Worm (Caenorhabditis elegans): Measurements from ENCODE around the gene H06H21.11.

Gene H06H21.11

ce11 chrIV:4799114-4799513, 8.0 kb downstream of the H06H21.11 start, which contains the start of gene eor-1:
eor-1 (minus strand) TSS chrIV:4799178.
- TF ChIP-seq nhr-48 (tag; optimal IDR thresholded peaks at IDR 0.05): no peak
- TF ChIP-seq ama-1 (optimal IDR thresholded peaks at IDR 0.05): peak; percentile 20
- peak; percentile 22 for TF ChIP-seq unc-130 (GFP tag; optimal IDR thresholded peaks at IDR 0.05)
- no peak for TF ChIP-seq pha-4 (GFP tag; IDR thresholded peaks at IDR 0.05)
- no peak for TF ChIP-seq pha-4 (tag; optimal IDR thresholded peaks at IDR 0.05)
- no peak for TF ChIP-seq aha-1 (tag)
- peak; percentile 60 for TF ChIP-seq mep-1 (tag; optimal IDR thresholded peaks at IDR 0.05)
- TF ChIP-seq ceh-32 (tag; optimal IDR thresholded peaks at IDR 0.05; ENCODE audit: poor library complexity): no peak
- TF ChIP-seq lin-38 (GFP tag; IDR thresholded peaks at IDR 0.05): peak; percentile 93
- no peak for TF ChIP-seq snpc-1.2 (GFP tag; IDR thresholded peaks at IDR 0.05)
- TF ChIP-seq dve-1 (tag; optimal IDR thresholded peaks at IDR 0.05; ENCODE audit: insufficient read depth): peak; percentile 29
- TF ChIP-seq dmd-9 (GFP tag; IDR thresholded peaks at IDR 0.05): no peak
- peak; percentile 7 for TF ChIP-seq ceh-28 (tag; optimal IDR thresholded peaks at IDR 0.05)
- TF ChIP-seq nhr-25 (tag; optimal IDR thresholded peaks at IDR 0.05; ENCODE audit: borderline replicate concordance, insufficient read depth): peak; percentile 48
- TF ChIP-seq ctbp-1 (GFP tag; IDR thresholded peaks at IDR 0.05): no peak
- no peak for TF ChIP-seq daf-16 (GFP tag; optimal IDR thresholded peaks at IDR 0.05)
- peak; percentile 29 for TF ChIP-seq daf-16 (tag; optimal IDR thresholded peaks at IDR 0.05)
- no peak for TF ChIP-seq F49E8.2 (tag; optimal IDR thresholded peaks at IDR 0.05; ENCODE audit: borderline replicate concordance)
- TF ChIP-seq nhr-237 (tag; optimal IDR thresholded peaks at IDR 0.05): no peak
- no peak for TF ChIP-seq egl-27 (tag; optimal IDR thresholded peaks at IDR 0.05)
- peak; percentile 53 for TF ChIP-seq nhr-77 (tag; optimal IDR thresholded peaks at IDR 0.05)
- no peak for TF ChIP-seq aly-2 (tag; optimal IDR thresholded peaks at IDR 0.05)
- TF ChIP-seq mes-2 (tag; optimal IDR thresholded peaks at IDR 0.05; ENCODE audit: poor library complexity, severe bottlenecking): peak; percentile 67
- TF ChIP-seq rbr-2 (tag; optimal IDR thresholded peaks at IDR 0.05): peak; percentile 44
- TF ChIP-seq Y48G9A.11 (GFP tag; IDR thresholded peaks at IDR 0.05): no peak
- TF ChIP-seq nhr-76 (tag; optimal IDR thresholded peaks at IDR 0.05): no peak
- TF ChIP-seq nhr-111 (GFP tag; optimal IDR thresholded peaks at IDR 0.05): no peak
- TF ChIP-seq dpl-1 (GFP tag; optimal IDR thresholded peaks at IDR 0.05): peak; percentile 33
- peak; percentile 8 for TF ChIP-seq hlh-30 (tag; optimal IDR thresholded peaks at IDR 0.05; ENCODE audit: insufficient read depth)
- TF ChIP-seq daf-8 (GFP tag; IDR thresholded peaks at IDR 0.05): no peak
- no peak for TF ChIP-seq gei-8 (GFP tag; optimal IDR thresholded peaks at IDR 0.05)
- peak in 1 of 2 experiments; percentile 75 for TF ChIP-seq lsy-2 (tag; optimal IDR thresholded peaks at IDR 0.05)

ce11 chrIV:4795111-4795510, 12.0 kb downstream of the H06H21.11 start:
- no peak for TF ChIP-seq ztf-7 (tag; optimal IDR thresholded peaks at IDR 0.05)
- TF ChIP-seq hlh-11 (tag; optimal IDR thresholded peaks at IDR 0.05): peak; percentile 37
- no peak for TF ChIP-seq zip-2 (tag; optimal IDR thresholded peaks at IDR 0.05)
- TF ChIP-seq nhr-48 (tag; optimal IDR thresholded peaks at IDR 0.05): peak; percentile 29
- TF ChIP-seq mxl-3 (GFP tag; optimal IDR thresholded peaks at IDR 0.05): peak; percentile 8
- 0 out of 2 replicates have a peak, but pooled peaks have one; percentile 44 for TF ChIP-seq tra-1 (GFP tag; IDR thresholded peaks at IDR 0.05)
- peak; percentile 48 for TF ChIP-seq cey-2 (tag; optimal IDR thresholded peaks at IDR 0.05; ENCODE audit: borderline replicate concordance, insufficient read depth)
- TF ChIP-seq nhr-28 (tag; optimal IDR thresholded peaks at IDR 0.05): peak; percentile 12

- TF ChIP-seq nhr-76 (tag; optimal IDR thresholded peaks at IDR 0.05): no peak
- TF ChIP-seq unc-62 (GFP tag; optimal IDR thresholded peaks at IDR 0.05 in 1 of 2): no peak
- no peak for TF ChIP-seq unc-62 (tag; optimal IDR thresholded peaks at IDR 0.05)
- TF ChIP-seq attf-4 (tag; optimal IDR thresholded peaks at IDR 0.05): no peak
- TF ChIP-seq lin-13 (GFP tag; optimal IDR thresholded peaks at IDR 0.05): no peak
- TF ChIP-seq rbr-2 (tag; optimal IDR thresholded peaks at IDR 0.05): no peak
- TF ChIP-seq gei-8 (GFP tag; optimal IDR thresholded peaks at IDR 0.05): no peak
- no peak for TF ChIP-seq egl-27 (tag; optimal IDR thresholded peaks at IDR 0.05)
- TF ChIP-seq nhr-111 (GFP tag; optimal IDR thresholded peaks at IDR 0.05): no peak
- TF ChIP-seq mxl-2 (GFP tag; conservative IDR thresholded peaks at IDR 0.05): no peak
- TF ChIP-seq dmd-6 (GFP tag; IDR thresholded peaks at IDR 0.05): no peak
- TF ChIP-seq zfp-3 (GFP tag; conservative IDR thresholded peaks at IDR 0.05): no peak
- no peak for TF ChIP-seq unc-39 (tag; optimal IDR thresholded peaks at IDR 0.05)
- no peak for TF ChIP-seq mep-1 (tag; optimal IDR thresholded peaks at IDR 0.05)
- TF ChIP-seq fkh-10 (GFP tag; optimal IDR thresholded peaks at IDR 0.05): no peak
- no peak for TF ChIP-seq jun-1 (tag; optimal IDR thresholded peaks at IDR 0.05)
- no peak for TF ChIP-seq spr-1 (tag; optimal IDR thresholded peaks at IDR 0.05)
- TF ChIP-seq pha-4 (GFP tag; IDR thresholded peaks at IDR 0.05): no peak
- no peak for TF ChIP-seq pha-4 (tag; optimal IDR thresholded peaks at IDR 0.05)
Observed at ce11 chrIV:4789445-4789844, 17.7 kb downstream of the H06H21.11 start, which contains the start of gene R11E3.1. R11E3.1 (plus strand) TSS chrIV:4789745.

Data from whole organism, L4 larva.